Worm (Caenorhabditis elegans) whole organism, L4/young adult: ENCODE data around the gene F58E6.8.

Source experiments
- W03F9.2 ChIP-seq: fragments of 150-350 bp; optimal IDR thresholded peaks from 2 replicates; lab custom pipeline; 2014; ENCODE audit warnings: missing biosample characterization, missing genetic modification characterization
- dao-5 ChIP-seq: sonication (generic microtip); optimal IDR thresholded peaks from 2 replicates; lab custom pipeline; 2016; ENCODE audit warnings: missing genotype, missing genetic modification characterization, moderate library complexity, missing compliant biosample characterization
- him-1 ChIP-seq: sonication (generic microtip); optimal IDR thresholded peaks from 2 replicates; lab custom pipeline; 2016; ENCODE audit warnings: missing genotype, missing genetic modification reagents, missing genetic modification characterization, missing compliant biosample characterization

DNA sequence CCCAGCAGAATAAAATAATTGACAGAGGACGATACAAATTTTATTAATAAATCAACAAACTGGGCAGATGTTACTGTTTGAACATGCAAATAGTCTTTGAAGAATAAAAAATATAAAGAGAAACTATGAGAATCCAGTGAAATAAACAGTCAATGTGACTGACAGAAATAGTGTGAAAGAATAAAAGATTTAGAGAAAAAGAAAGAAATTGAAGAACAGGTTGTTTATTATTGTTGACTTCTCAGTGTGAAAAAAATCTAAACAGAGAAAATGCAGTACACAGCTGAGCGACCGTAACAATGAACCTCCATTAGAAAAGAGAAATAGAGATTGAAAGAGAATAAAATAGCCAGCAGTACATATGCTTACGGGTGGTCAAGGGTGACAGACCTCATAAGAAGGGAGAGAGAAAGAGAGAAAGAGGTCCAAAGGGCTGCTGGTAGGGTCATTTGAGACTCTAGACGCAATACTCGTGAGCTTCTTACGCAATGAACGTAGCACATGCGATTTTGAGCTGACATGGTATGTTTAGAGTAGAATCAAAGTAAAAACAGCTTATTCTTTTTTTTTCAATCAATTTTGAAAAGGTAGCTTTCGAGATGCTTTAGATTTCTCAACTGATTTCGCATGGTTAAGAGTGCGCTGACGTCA, 31.5 kb downstream of the F58E6.8 start, which contains the start of gene slcr-46.3:
- no peak for TF ChIP-seq W03F9.2 (tag; lab: Kevin White, UChicago)
- no peak for TF ChIP-seq dao-5 (tag; lab: Kevin White, UChicago)
- TF ChIP-seq him-1 (tag; lab: Kevin White, UChicago) = no peak
